Worm (Caenorhabditis elegans) whole organism, early embryonic: ENCODE data around the gene fbxc-7.

Experiments used
- B0310.2 ChIP-seq: sonication (generic microtip); optimal IDR thresholded peaks from 2 replicates; lab custom pipeline; 2016; ENCODE audit warnings: mild to moderate bottlenecking, missing genetic modification characterization, missing compliant biosample characterization
- F13C5.2 ChIP-seq: sonication (generic microtip); optimal IDR thresholded peaks from 2 replicates; lab custom pipeline; 2017; ENCODE audit warnings: mild to moderate bottlenecking, missing genetic modification characterization, inconsistent platforms, missing compliant biosample characterization
- aly-1 ChIP-seq: sonication (generic microtip); optimal IDR thresholded peaks from 2 replicates; lab custom pipeline; 2016; ENCODE audit warnings: missing genetic modification characterization, missing compliant biosample characterization
- ama-1 ChIP-seq: fragments of 150-350 bp; optimal IDR thresholded peaks from 2 replicates; lab custom pipeline; 2014
- ceh-13 ChIP-seq: fragments of 200-800 bp; sonication (Bioruptor generic); optimal IDR thresholded peaks from 2 replicates; lab custom pipeline; 2018; ENCODE audit warnings: mild to moderate bottlenecking, missing genetic modification characterization, missing compliant biosample characterization
- ets-7 ChIP-seq: sonication (generic microtip); optimal IDR thresholded peaks from 2 replicates; lab custom pipeline; 2016; ENCODE audit warnings: missing genotype, missing genetic modification characterization, missing compliant biosample characterization
- flt-1 ChIP-seq: fragments of 200-800 bp; sonication (Bioruptor generic); IDR thresholded peaks from 2 replicates; pipeline ENCODE4 v1.3.6; 2022; ENCODE audit warnings: missing genetic modification characterization, missing compliant biosample characterization
- hmbx-1 ChIP-seq: sonication (generic microtip); optimal IDR thresholded peaks from 2 replicates; lab custom pipeline; 2016; ENCODE audit warnings: mild to moderate bottlenecking, missing genetic modification characterization, missing compliant biosample characterization
- hmg-4 ChIP-seq: fragments of 200-800 bp; sonication (Bioruptor generic); optimal IDR thresholded peaks from 2 replicates; lab custom pipeline; 2018; ENCODE audit warnings: mild to moderate bottlenecking, missing genetic modification characterization, missing compliant biosample characterization
- scrt-1 ChIP-seq: fragments of 200-800 bp; sonication (Bioruptor generic); IDR thresholded peaks from 2 replicates; pipeline ENCODE4 v1.3.6; 2022; ENCODE audit warnings: missing genetic modification characterization, missing compliant biosample characterization
- tbx-11 ChIP-seq: fragments of 200-800 bp; sonication (Bioruptor generic); IDR thresholded peaks from 2 replicates; pipeline ENCODE4 v1.3.6; 2022; ENCODE audit warnings: missing genetic modification characterization, missing compliant biosample characterization
- tra-4 ChIP-seq: sonication (generic microtip); optimal IDR thresholded peaks from 2 replicates; lab custom pipeline; 2017; ENCODE audit warnings: missing genetic modification characterization, missing compliant biosample characterization

DNA sequence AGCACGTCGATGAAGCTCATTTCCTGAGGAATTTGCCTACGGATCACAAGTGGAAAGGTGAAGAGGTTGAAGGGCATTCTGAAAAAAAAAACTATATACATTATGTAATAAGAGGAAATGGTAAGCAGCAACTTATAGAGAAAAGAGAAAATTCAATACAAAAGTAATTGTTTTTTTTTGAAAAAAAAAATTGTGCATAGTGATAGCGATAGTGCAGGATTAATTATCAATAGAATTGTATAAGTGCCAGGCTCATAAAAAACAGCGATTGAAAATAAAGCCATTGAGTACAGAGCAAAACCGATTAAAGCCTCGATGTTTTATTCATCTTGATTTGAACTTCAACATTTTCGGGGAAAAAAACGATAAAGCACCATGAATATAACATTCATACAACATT lies 18.1 kb downstream of the fbxc-7 start, which contains the start of gene C32B5.15:
- TF ChIP-seq flt-1 (GFP tag; lab: Robert Waterston, UW) (no peak), scrt-1 (no peak), tra-4 (no peak), ama-1 (lab: Kevin White, UChicago) (no peak), B0310.2 (tag; lab: Kevin White, UChicago) (no peak), tbx-11 (GFP tag; lab: Robert Waterston, UW) (no peak), hmbx-1 (tag; lab: Kevin White, UChicago) (no peak), F13C5.2 (tag; lab: Kevin White, UChicago) (no peak), ets-7 (tag; lab: Kevin White, UChicago) (no peak), ceh-13 (GFP tag; lab: Kevin White, UChicago) (no peak), hmg-4 (no peak), aly-1 (tag; lab: Kevin White, UChicago) (no peak)
